Worm (Caenorhabditis elegans): ENCODE data around the gene F47D12.6.
A peak's percentile ranks its signal among the peaks of the same experiment; 100 is the strongest.

The F47D12.6 gene

ce11 chrIII:6315515-6315914 lies 28.4 kb upstream of the F47D12.6 start:
- TF ChIP-seq nhr-237 (tag; optimal IDR thresholded peaks at IDR 0.05) (no peak), skn-1 (tag; optimal IDR thresholded peaks at IDR 0.05) (no peak), ceh-16 (tag; optimal IDR thresholded peaks at IDR 0.05) (no peak), pqm-1 (tag; optimal IDR thresholded peaks at IDR 0.05) (no peak), ztf-11 (tag; optimal IDR thresholded peaks at IDR 0.05) (no peak), egl-27 (tag; optimal IDR thresholded peaks at IDR 0.05) (no peak), eor-1 (tag; optimal IDR thresholded peaks at IDR 0.05) (no peak), nhr-43 (tag; optimal IDR thresholded peaks at IDR 0.05; ENCODE audit: poor library complexity, severe bottlenecking) (no peak)

ce11 chrIII:6312244-6312643 lies 25.1 kb upstream of the F47D12.6 start:
- no peak for TF ChIP-seq lsy-12 (tag; optimal IDR thresholded peaks at IDR 0.05)
- no peak for TF ChIP-seq ceh-82 (tag; optimal IDR thresholded peaks at IDR 0.05)
- no peak for TF ChIP-seq nhr-28 (tag; optimal IDR thresholded peaks at IDR 0.05)
- no peak for TF ChIP-seq fos-1 (tag; optimal IDR thresholded peaks at IDR 0.05)
- TF ChIP-seq skn-1 (tag; optimal IDR thresholded peaks at IDR 0.05): no peak
- TF ChIP-seq unc-62 (GFP tag; optimal IDR thresholded peaks at IDR 0.05): no peak
- TF ChIP-seq nhr-23 (tag; optimal IDR thresholded peaks at IDR 0.05): no peak
- no peak for TF ChIP-seq egl-27 (tag; optimal IDR thresholded peaks at IDR 0.05)
- TF ChIP-seq hmg-11 (tag; optimal IDR thresholded peaks at IDR 0.05): no peak
- no peak for TF ChIP-seq eor-1 (tag; optimal IDR thresholded peaks at IDR 0.05)
- TF ChIP-seq pha-4 (tag; optimal IDR thresholded peaks at IDR 0.05): no peak
- TF ChIP-seq daf-12 (tag; optimal IDR thresholded peaks at IDR 0.05): no peak
- no peak for TF ChIP-seq ama-1 (optimal IDR thresholded peaks at IDR 0.05)
- TF ChIP-seq tbx-2 (tag; optimal IDR thresholded peaks at IDR 0.05): no peak
- no peak for TF ChIP-seq ceh-9 (tag; optimal IDR thresholded peaks at IDR 0.05)
- no peak for TF ChIP-seq nhr-11 (tag; optimal IDR thresholded peaks at IDR 0.05)

- TF ChIP-seq R02D3.7 (tag; optimal IDR thresholded peaks at IDR 0.05) (no peak), ama-1 (optimal IDR thresholded peaks at IDR 0.05) (no peak), lin-39 (tag; optimal IDR thresholded peaks at IDR 0.05) (peak; percentile 26)
Measured at ce11 chrIII:6311452-6311851, 24.4 kb upstream of the F47D12.6 start.

- TF ChIP-seq egl-27 (tag; optimal IDR thresholded peaks at IDR 0.05) (no peak), unc-62 (GFP tag; optimal IDR thresholded peaks at IDR 0.05) (no peak), fkh-10 (GFP tag; optimal IDR thresholded peaks at IDR 0.05) (peak; percentile 43), elt-1 (tag; optimal IDR thresholded peaks at IDR 0.05) (no peak)
Measured at ce11 chrIII:6310352-6310751, 23.3 kb upstream of the F47D12.6 start.

- no peak for TF ChIP-seq aly-2 (tag; optimal IDR thresholded peaks at IDR 0.05)
- TF ChIP-seq fos-1 (tag; optimal IDR thresholded peaks at IDR 0.05): no peak
- TF ChIP-seq mdl-1 (tag; optimal IDR thresholded peaks at IDR 0.05): no peak
- no peak for TF ChIP-seq nhr-28 (tag; optimal IDR thresholded peaks at IDR 0.05)
- TF ChIP-seq nhr-12 (tag; optimal IDR thresholded peaks at IDR 0.05): no peak
- no peak for TF ChIP-seq eor-1 (tag; optimal IDR thresholded peaks at IDR 0.05)
- TF ChIP-seq skn-1 (tag; optimal IDR thresholded peaks at IDR 0.05): no peak
- TF ChIP-seq unc-62 (GFP tag; optimal IDR thresholded peaks at IDR 0.05): no peak
- no peak for TF ChIP-seq nhr-25 (tag; optimal IDR thresholded peaks at IDR 0.05)
- no peak for TF ChIP-seq ceh-16 (tag; optimal IDR thresholded peaks at IDR 0.05)
- no peak for TF ChIP-seq elt-2 (tag; optimal IDR thresholded peaks at IDR 0.05)
- TF ChIP-seq nhr-11 (tag; optimal IDR thresholded peaks at IDR 0.05): no peak
- no peak for TF ChIP-seq hmg-11 (tag; optimal IDR thresholded peaks at IDR 0.05)
- TF ChIP-seq egl-27 (tag; optimal IDR thresholded peaks at IDR 0.05): no peak
- no peak for TF ChIP-seq elt-3 (tag; optimal IDR thresholded peaks at IDR 0.05)
Measured at ce11 chrIII:6309066-6309465, 22.0 kb upstream of the F47D12.6 start, which contains the start of gene gar-2. TSS of gene gar-2 (plus strand) at chrIII:6309366.

ce11 chrIII:6307832-6308231 lies 20.7 kb upstream of the F47D12.6 start:
- TF ChIP-seq egl-5 (tag; optimal IDR thresholded peaks at IDR 0.05) (no peak), fkh-2 (tag; optimal IDR thresholded peaks at IDR 0.05) (no peak), nfya-1 (tag; optimal IDR thresholded peaks at IDR 0.05; ENCODE audit: insufficient read depth) (peak; percentile 41), ztf-11 (tag; optimal IDR thresholded peaks at IDR 0.05) (no peak), pqm-1 (tag; optimal IDR thresholded peaks at IDR 0.05) (no peak), nhr-237 (tag; optimal IDR thresholded peaks at IDR 0.05) (no peak), elt-1 (tag; optimal IDR thresholded peaks at IDR 0.05) (peak; percentile 67), unc-62 (GFP tag; optimal IDR thresholded peaks at IDR 0.05) (no peak), egl-27 (tag; optimal IDR thresholded peaks at IDR 0.05) (no peak), ceh-16 (tag; optimal IDR thresholded peaks at IDR 0.05) (no peak), eor-1 (tag; optimal IDR thresholded peaks at IDR 0.05) (no peak), ceh-28 (tag; optimal IDR thresholded peaks at IDR 0.05) (no peak), nhr-77 (tag; optimal IDR thresholded peaks at IDR 0.05) (no peak), ztf-4 (tag; optimal IDR thresholded peaks at IDR 0.05) (no peak), tbx-2 (tag; optimal IDR thresholded peaks at IDR 0.05) (no peak), ama-1 (optimal IDR thresholded peaks at IDR 0.05) (no peak), nhr-25 (tag; optimal IDR thresholded peaks at IDR 0.05) (no peak), fkh-10 (GFP tag; optimal IDR thresholded peaks at IDR 0.05) (peak; percentile 22), skn-1 (tag; optimal IDR thresholded peaks at IDR 0.05) (no peak)
